Worm (Caenorhabditis elegans): ENCODE data around the gene pqn-73.

pqn-73 gene

DNA sequence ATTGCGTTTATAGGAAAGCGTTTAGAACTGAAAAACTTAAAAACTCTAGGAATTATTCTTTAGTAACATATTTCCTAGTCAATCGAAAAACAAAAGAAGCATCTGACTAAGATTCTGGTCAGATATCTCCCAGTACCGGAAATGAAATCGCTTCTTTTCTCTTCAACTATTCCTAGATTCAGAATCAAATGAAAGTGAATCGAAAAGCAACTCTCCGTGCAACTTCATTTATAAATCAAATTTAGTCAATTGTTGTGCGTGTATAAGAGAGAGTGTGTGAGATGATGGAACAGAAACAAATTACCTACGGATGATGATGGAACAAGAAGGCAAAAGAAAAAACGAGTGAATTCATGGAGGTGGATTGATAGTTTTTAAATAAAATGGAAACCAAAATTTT is 18.7 kb downstream of the pqn-73 start (continued):
- no peak for TF ChIP-seq hlh-4 (tag; optimal IDR thresholded peaks at IDR 0.05)
- TF ChIP-seq mdl-1 (tag; optimal IDR thresholded peaks at IDR 0.05), result no peak
- no peak for TF ChIP-seq snpc-4 (tag; optimal IDR thresholded peaks at IDR 0.05)
- TF ChIP-seq dpl-1 (GFP tag; optimal IDR thresholded peaks at IDR 0.05), result no peak

- TF ChIP-seq snu-23 (GFP tag; optimal IDR thresholded peaks at IDR 0.05), result peak; percentile 100
- peak; percentile 100 for TF ChIP-seq lin-15B (tag; optimal IDR thresholded peaks at IDR 0.05)
- peak; percentile 97 for TF ChIP-seq mef-2 (tag; optimal IDR thresholded peaks at IDR 0.05)
- peak; percentile 71 for TF ChIP-seq fkh-4 (tag; optimal IDR thresholded peaks at IDR 0.05; ENCODE audit: borderline replicate concordance)
- peak; percentile 99 for TF ChIP-seq swsn-7 (tag; optimal IDR thresholded peaks at IDR 0.05)
- peak; percentile 99 for TF ChIP-seq ceh-82 (tag; optimal IDR thresholded peaks at IDR 0.05)
- TF ChIP-seq unc-30 (tag; optimal IDR thresholded peaks at IDR 0.05), result no peak
- peak; percentile 83; the same call in 1 of the 2 replicates for TF ChIP-seq unc-98 (GFP tag; IDR thresholded peaks at IDR 0.05)
- peak; percentile 86 for TF ChIP-seq unc-62 (GFP tag; optimal IDR thresholded peaks at IDR 0.05)
- TF ChIP-seq lin-13 (GFP tag; optimal IDR thresholded peaks at IDR 0.05), result peak; percentile 100
- TF ChIP-seq rnt-1 (tag; optimal IDR thresholded peaks at IDR 0.05), result peak; percentile 98
- TF ChIP-seq tbx-2 (tag; optimal IDR thresholded peaks at IDR 0.05), result peak; percentile 99
- TF ChIP-seq vab-15 (tag; optimal IDR thresholded peaks at IDR 0.05), result peak; percentile 99
- peak; percentile 100 for TF ChIP-seq nhr-85 (tag)
- TF ChIP-seq elt-2 (tag; optimal IDR thresholded peaks at IDR 0.05), result peak; percentile 94
- no peak for TF ChIP-seq hlh-4 (tag; optimal IDR thresholded peaks at IDR 0.05)
- TF ChIP-seq C04F5.9 (tag; optimal IDR thresholded peaks at IDR 0.05), result peak; percentile 98
- peak; percentile 99 for TF ChIP-seq jun-1 (tag; optimal IDR thresholded peaks at IDR 0.05)
- TF ChIP-seq pqm-1 (tag; optimal IDR thresholded peaks at IDR 0.05), result peak; percentile 54
- TF ChIP-seq snpc-4 (tag; optimal IDR thresholded peaks at IDR 0.05), result peak; percentile 90
- no peak for TF ChIP-seq Y116A8C.19 (tag; optimal IDR thresholded peaks at IDR 0.05; ENCODE audit: borderline replicate concordance)
- peak; percentile 97 for TF ChIP-seq grh-1 (GFP tag; IDR thresholded peaks at IDR 0.05)
- no peak for TF ChIP-seq tlp-1 (tag; optimal IDR thresholded peaks at IDR 0.05)
- peak; percentile 98 for TF ChIP-seq aha-1 (tag; optimal IDR thresholded peaks at IDR 0.05)
- peak; percentile 91 for TF ChIP-seq zip-4 (GFP tag; optimal IDR thresholded peaks at IDR 0.05)
- peak; percentile 100 for TF ChIP-seq fkh-8 (tag; optimal IDR thresholded peaks at IDR 0.05)
- TF ChIP-seq ces-1 (GFP tag; optimal IDR thresholded peaks at IDR 0.05), result no peak
- peak; percentile 98 for TF ChIP-seq efl-1 (optimal IDR thresholded peaks at IDR 0.05)
- peak; percentile 91 to 100 for TF ChIP-seq efl-1 (GFP tag; optimal IDR thresholded peaks at IDR 0.05 in 1 of 2)
- TF ChIP-seq nhr-12 (tag; optimal IDR thresholded peaks at IDR 0.05), result no peak
- TF ChIP-seq nhr-47 (tag; optimal IDR thresholded peaks at IDR 0.05), result peak; percentile 99
- TF ChIP-seq blmp-1 (tag; optimal IDR thresholded peaks at IDR 0.05), result peak; percentile 97
- peak; percentile 69 for TF ChIP-seq zag-1 (tag; optimal IDR thresholded peaks at IDR 0.05)
- no peak for TF ChIP-seq ceh-63 (GFP tag; optimal IDR thresholded peaks at IDR 0.05)
- TF ChIP-seq nhr-90 (tag; optimal IDR thresholded peaks at IDR 0.05; ENCODE audit: poor library complexity), result peak; percentile 99
- TF ChIP-seq nhr-77 (tag; optimal IDR thresholded peaks at IDR 0.05), result peak; percentile 100
- TF ChIP-seq lin-35 (GFP tag; optimal IDR thresholded peaks at IDR 0.05), result peak; percentile 97 to 99
- TF ChIP-seq nhr-84 (tag; optimal IDR thresholded peaks at IDR 0.05), result no peak
- TF ChIP-seq fos-1 (tag; optimal IDR thresholded peaks at IDR 0.05), result peak; percentile 97
- TF ChIP-seq elt-3 (tag; optimal IDR thresholded peaks at IDR 0.05), result peak; percentile 100
- peak; percentile 96 for TF ChIP-seq irx-1 (tag; optimal IDR thresholded peaks at IDR 0.05)
- TF ChIP-seq lin-14 (GFP tag; optimal IDR thresholded peaks at IDR 0.05), result peak; percentile 100
- TF ChIP-seq nhr-19 (GFP tag; conservative IDR thresholded peaks at IDR 0.05), result peak; percentile 99
- no peak for TF ChIP-seq sptf-1 (tag; optimal IDR thresholded peaks at IDR 0.05)
- peak; percentile 94 to 97 (median 95) for TF ChIP-seq dpl-1 (GFP tag; optimal IDR thresholded peaks at IDR 0.05)
- TF ChIP-seq hpl-2 (GFP tag; optimal IDR thresholded peaks at IDR 0.05), result peak; percentile 99
- TF ChIP-seq nhr-20 (tag; optimal IDR thresholded peaks at IDR 0.05), result peak; percentile 100
- TF ChIP-seq egl-13 (tag; optimal IDR thresholded peaks at IDR 0.05), result peak; percentile 98
- TF ChIP-seq xbp-1 (tag; optimal IDR thresholded peaks at IDR 0.05), result peak; percentile 99
- peak; percentile 65 for TF ChIP-seq C34B4.2 (tag; optimal IDR thresholded peaks at IDR 0.05)
Observed at ce11 chrII:8561227-8561626, 20.7 kb downstream of the pqn-73 start, which contains the start of gene iff-2. TSS of gene iff-2 (minus strand) at chrII:8561367.
